Fruit fly (Drosophila melanogaster) whole organism, adult: ENCODE results near the gene Gen.

Source experiments
- CG12768 ChIP-seq: fragments of 200-800 bp; sonication (Bioruptor generic); optimal IDR thresholded peaks from 2 replicates; lab custom pipeline; 2017; ENCODE audit warnings: missing biosample characterization, missing genetic modification characterization, mild to moderate bottlenecking, moderate library complexity, missing genetic modification reagents
- CG33017 ChIP-seq: fragments of 200-800 bp; sonication (Bioruptor generic); optimal IDR thresholded peaks from 2 replicates; lab custom pipeline; 2018; ENCODE audit warnings: missing biosample characterization, mild to moderate bottlenecking, missing genetic modification characterization, moderate library complexity
- CG7045 ChIP-seq: fragments of 200-800 bp; sonication (Bioruptor generic); optimal IDR thresholded peaks from 2 replicates; lab custom pipeline; 2017; ENCODE audit warnings: missing biosample characterization, mild to moderate bottlenecking, missing genetic modification characterization
- Hr96 ChIP-seq: fragments of 200-800 bp; sonication (Bioruptor generic); optimal IDR thresholded peaks from 2 replicates; lab custom pipeline; 2016; ENCODE audit warnings: missing biosample characterization, missing genetic modification characterization
- bab1 ChIP-seq: fragments of 200-800 bp; sonication (Bioruptor generic); optimal IDR thresholded peaks from 3 replicates; lab custom pipeline; 2019; ENCODE audit warnings: missing biosample characterization, mild to moderate bottlenecking, missing genetic modification characterization, moderate library complexity
- cic ChIP-seq: fragments of 200-800 bp; sonication (Bioruptor generic); optimal IDR thresholded peaks from 2 replicates; lab custom pipeline; 2017; ENCODE audit warnings: missing biosample characterization, mild to moderate bottlenecking, missing genetic modification characterization, moderate library complexity
- cnc ChIP-seq, 2 experiments: fragments of >200 bp; optimal IDR thresholded peaks; 2 replicates each; lab custom pipeline; 2017
- kay ChIP-seq: fragments of 200-800 bp; sonication (Bioruptor generic); peaks from one replicate; lab custom pipeline; 2016; ENCODE audit warnings: missing biosample characterization, missing genetic modification characterization, borderline replicate concordance
- toe ChIP-seq: fragments of 200-800 bp; sonication (Bioruptor generic); optimal IDR thresholded peaks from 2 replicates; lab custom pipeline; 2016; ENCODE audit warnings: missing biosample characterization, missing genetic modification characterization

DNA sequence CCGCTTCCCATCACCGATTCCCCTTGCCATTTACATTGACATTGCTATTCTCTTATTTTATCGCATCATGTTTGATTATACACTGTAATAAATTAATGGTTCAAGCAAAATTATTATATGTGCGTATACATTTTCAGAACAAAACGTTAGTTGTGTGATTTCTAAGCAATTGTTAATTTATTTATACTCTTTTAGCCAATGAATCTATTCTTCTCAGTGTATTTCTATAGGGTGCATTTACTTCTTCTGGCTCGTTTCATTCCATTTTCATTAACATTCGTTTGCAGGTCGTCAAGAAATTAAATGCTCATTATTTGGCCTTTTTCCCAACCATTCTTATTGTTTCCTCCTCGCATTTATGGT is 35.4 kb upstream of the Gen start:
- TF ChIP-seq CG33017 (tag; lab: Kevin White, UChicago) (no peak), cic (GFP tag; lab: Kevin White, UChicago) (no peak), cnc (optimal IDR thresholded peaks at IDR 0.05; lab: Kevin White, UChicago) (no peak), bab1 (GFP tag; lab: Kevin White, UChicago) (peak; percentile 80), CG7045 (no peak), Hr96 (GFP tag; lab: Kevin White, UChicago) (no peak), toe (GFP tag; lab: Kevin White, UChicago) (no peak), kay (GFP tag; lab: Kevin White, UChicago) (no peak), CG12768 (GFP tag; lab: Kevin White, UChicago) (no peak)
